Worm (Caenorhabditis elegans): ENCODE measurements around the gene nhr-9.

- no peak for TF ChIP-seq unc-62 (GFP tag; optimal IDR thresholded peaks at IDR 0.05)
- peak in 1 of 2 experiments; percentile 68 for TF ChIP-seq ztf-11 (tag; optimal IDR thresholded peaks at IDR 0.05)
- no peak for TF ChIP-seq zip-4 (GFP tag; optimal IDR thresholded peaks at IDR 0.05)
- peak; percentile 72 for TF ChIP-seq nhr-90 (tag; optimal IDR thresholded peaks at IDR 0.05; ENCODE audit: poor library complexity)
- TF ChIP-seq nhr-12 (tag; optimal IDR thresholded peaks at IDR 0.05), result no peak
- no peak for TF ChIP-seq nhr-76 (tag; optimal IDR thresholded peaks at IDR 0.05)
- no peak for TF ChIP-seq ceh-63 (GFP tag; optimal IDR thresholded peaks at IDR 0.05)
- no peak for TF ChIP-seq sptf-1 (tag; optimal IDR thresholded peaks at IDR 0.05)
- TF ChIP-seq lin-39 (tag; optimal IDR thresholded peaks at IDR 0.05), result no peak
Observed at ce11 chrIII:7087691-7088323, 7.5 kb upstream of the nhr-9 start, which contains the start of gene fubl-2.
